Worm (Caenorhabditis elegans) whole organism, L4 larva: ENCODE results near the gene srsx-34.
A peak's percentile ranks its signal among the peaks of the same experiment; 100 is the strongest.
"Not testable (repeated sequence)": the region's sequence is repeated elsewhere in the genome, so short reads cannot be mapped to it uniquely, and the experiment has no call there.

ENCODE experiments used
- D1046.2 ChIP-seq: fragments of 200-800 bp; sonication (Bioruptor generic); IDR thresholded peaks from 2 replicates; pipeline ENCODE4 v1.3.6; 2022; ENCODE audit warnings: missing genetic modification characterization, missing compliant biosample characterization
- F10B5.3 ChIP-seq: sonication (generic microtip); optimal IDR thresholded peaks from 2 replicates; lab custom pipeline; 2016; ENCODE audit warnings: mild to moderate bottlenecking, missing genetic modification characterization, missing compliant biosample characterization
- F26F4.8 ChIP-seq: fragments of 200-800 bp; sonication (Bioruptor generic); conservative IDR thresholded peaks from 2 replicates; pipeline ENCODE4 v1.3.6; 2022; ENCODE audit warnings: missing genetic modification characterization, missing compliant biosample characterization
- F49E8.2 ChIP-seq: sonication (generic microtip); optimal IDR thresholded peaks from 2 replicates; lab custom pipeline; 2016; ENCODE audit warnings: missing compliant biosample characterization, mild to moderate bottlenecking, missing genetic modification characterization, borderline replicate concordance
- T26A8.4 ChIP-seq: fragments of 200-800 bp; sonication (Bioruptor generic); IDR thresholded peaks from 2 replicates; pipeline ENCODE4 v1.3.6; 2022; ENCODE audit warnings: missing genetic modification characterization, missing compliant biosample characterization
- ZK337.2 ChIP-seq: fragments of 200-800 bp; sonication (Bioruptor generic); IDR thresholded peaks from 2 replicates; pipeline ENCODE4 v1.3.6; 2022; ENCODE audit warnings: missing genetic modification reagents, missing genetic modification characterization, missing compliant biosample characterization
- aha-1 ChIP-seq: fragments of 150-350 bp; peaks from one replicate; lab custom pipeline; 2014; ENCODE audit warnings: missing biosample characterization, missing genetic modification characterization
- arid-1 ChIP-seq: fragments of 200-800 bp; sonication (Bioruptor generic); conservative IDR thresholded peaks from 2 replicates; pipeline ENCODE4 v1.3.6; 2022; ENCODE audit warnings: missing genetic modification reagents, missing genetic modification characterization, missing compliant biosample characterization
- ceh-20 ChIP-seq: fragments of 200-800 bp; sonication (Bioruptor generic); IDR thresholded peaks from 2 replicates; pipeline ENCODE4 v1.3.6; 2022; ENCODE audit warnings: missing genetic modification reagents, missing genetic modification characterization, missing compliant biosample characterization
- ceh-28 ChIP-seq: fragments of 150-350 bp; optimal IDR thresholded peaks from 2 replicates; lab custom pipeline; 2014; ENCODE audit warnings: missing biosample characterization, missing genetic modification reagents, missing genetic modification characterization
- ceh-44 ChIP-seq: fragments of 200-800 bp; sonication (Bioruptor generic); IDR thresholded peaks from 2 replicates; pipeline ENCODE4 v1.3.6; 2022; ENCODE audit warnings: missing genetic modification reagents, missing genetic modification characterization, missing compliant biosample characterization
- ceh-62 ChIP-seq: sonication (generic microtip); optimal IDR thresholded peaks from 2 replicates; lab custom pipeline; 2017; ENCODE audit warnings: missing biosample characterization, missing genetic modification characterization
- ctbp-1 ChIP-seq: fragments of 200-800 bp; sonication (Bioruptor generic); IDR thresholded peaks from 2 replicates; pipeline ENCODE4 v1.3.6; 2022; ENCODE audit warnings: missing genetic modification reagents, missing genetic modification characterization, missing compliant biosample characterization
- dmd-9 ChIP-seq: fragments of 200-800 bp; sonication (Bioruptor generic); IDR thresholded peaks from 2 replicates; pipeline ENCODE4 v1.3.6; 2022; ENCODE audit warnings: missing genetic modification reagents, missing genetic modification characterization, missing compliant biosample characterization
- dve-1 ChIP-seq: sonication (generic microtip); optimal IDR thresholded peaks from 2 replicates; lab custom pipeline; 2017; ENCODE audit warnings: antibody characterized with exemption, mild to moderate bottlenecking, missing genetic modification characterization, missing compliant biosample characterization; ENCODE audit not compliant: insufficient read depth
- egl-27 ChIP-seq: sonication (generic microtip); optimal IDR thresholded peaks from 3 replicates; lab custom pipeline; 2017; ENCODE audit warnings: missing biosample characterization, missing genetic modification reagents, missing genetic modification characterization
- egl-43 ChIP-seq: fragments of 200-800 bp; sonication (Bioruptor generic); IDR thresholded peaks from 2 replicates; pipeline ENCODE4 v1.3.6; 2022; ENCODE audit warnings: missing genetic modification reagents, missing genetic modification characterization, missing compliant biosample characterization
- gei-8 ChIP-seq: fragments of 200-800 bp; sonication (Bioruptor generic); optimal IDR thresholded peaks from 2 replicates; lab custom pipeline; 2018; ENCODE audit warnings: mild to moderate bottlenecking, missing genetic modification characterization, missing compliant biosample characterization
- hlh-11 ChIP-seq: fragments of 200-800 bp; sonication (Bioruptor generic); optimal IDR thresholded peaks from 2 replicates; lab custom pipeline; 2018; ENCODE audit warnings: mild to moderate bottlenecking, missing genetic modification characterization, missing compliant biosample characterization
- lim-7 ChIP-seq: fragments of 200-800 bp; sonication (Bioruptor generic); IDR thresholded peaks from 2 replicates; pipeline ENCODE4 v1.3.6; 2022; ENCODE audit warnings: missing genetic modification characterization, missing compliant biosample characterization
- lin-1 ChIP-seq: fragments of 200-800 bp; sonication (Bioruptor generic); IDR thresholded peaks from 2 replicates; pipeline ENCODE4 v1.3.6; 2022; ENCODE audit warnings: missing genetic modification reagents, missing genetic modification characterization, missing compliant biosample characterization
- lin-38 ChIP-seq: fragments of 200-800 bp; sonication (Bioruptor generic); IDR thresholded peaks from 2 replicates; pipeline ENCODE4 v1.3.6; 2022; ENCODE audit warnings: missing genetic modification reagents, missing genetic modification characterization, missing compliant biosample characterization
- lsy-2 ChIP-seq, 2 experiments: fragments of 150-350 bp in 1 of 2; sonication (generic microtip) in 1 of 2; optimal IDR thresholded peaks; 2 replicates each; lab custom pipeline; 2014 to 2017; ENCODE audit warnings: missing biosample characterization in 2 of 2, missing genetic modification characterization in 2 of 2
- madf-5 ChIP-seq, 2 experiments: fragments of 200-800 bp; sonication (Bioruptor generic); IDR thresholded peaks; 2 replicates each; pipeline ENCODE4 v1.3.6; 2022; ENCODE audit warnings: missing compliant biosample characterization in 2 of 2, missing genetic modification characterization in 2 of 2
- mdl-1 ChIP-seq, 2 experiments: fragments of 150-350 bp in 1 of 2; sonication (generic microtip) in 1 of 2; optimal IDR thresholded peaks; 2 replicates each; lab custom pipeline; 2014 to 2017; ENCODE audit warnings: missing biosample characterization in 2 of 2, missing genetic modification characterization in 2 of 2
- mdt-29 ChIP-seq: fragments of 200-800 bp; sonication (Bioruptor generic); IDR thresholded peaks from 2 replicates; pipeline ENCODE4 v1.3.6; 2022; ENCODE audit warnings: missing genetic modification reagents, missing genetic modification characterization, missing compliant biosample characterization
- mep-1 ChIP-seq: fragments of 150-350 bp; sonication (generic microtip); optimal IDR thresholded peaks from 3 replicates; lab custom pipeline; 2014; ENCODE audit warnings: missing biosample characterization, missing genetic modification characterization
- mxl-2 ChIP-seq: fragments of 200-800 bp; sonication (Bioruptor generic); conservative IDR thresholded peaks from 2 replicates; pipeline ENCODE4 v1.3.6; 2022; ENCODE audit warnings: missing genetic modification reagents, missing genetic modification characterization, missing compliant biosample characterization
- nhr-10 ChIP-seq: fragments of 150-350 bp; optimal IDR thresholded peaks from 2 replicates; lab custom pipeline; 2014; ENCODE audit warnings: missing biosample characterization, missing genetic modification characterization
- nhr-102 ChIP-seq: sonication (generic microtip); optimal IDR thresholded peaks from 2 replicates; lab custom pipeline; 2016; ENCODE audit warnings: mild to moderate bottlenecking, missing genetic modification characterization, moderate library complexity, missing compliant biosample characterization
- nhr-11 ChIP-seq: fragments of 150-350 bp; optimal IDR thresholded peaks from 2 replicates; lab custom pipeline; 2014; ENCODE audit warnings: missing biosample characterization, missing genetic modification characterization
- nhr-237 ChIP-seq: sonication (generic microtip); optimal IDR thresholded peaks from 2 replicates; lab custom pipeline; 2017; ENCODE audit warnings: missing biosample characterization, missing genetic modification characterization
- nhr-28 ChIP-seq: fragments of 150-350 bp; optimal IDR thresholded peaks from 2 replicates; lab custom pipeline; 2014; ENCODE audit warnings: missing biosample characterization, missing genetic modification characterization
- nhr-41 ChIP-seq: fragments of 200-800 bp; sonication (Bioruptor generic); IDR thresholded peaks from 2 replicates; pipeline ENCODE4 v1.3.6; 2022; ENCODE audit warnings: missing genetic modification reagents, missing genetic modification characterization, missing compliant biosample characterization
- nhr-77 ChIP-seq: fragments of 150-350 bp; optimal IDR thresholded peaks from 2 replicates; lab custom pipeline; 2014; ENCODE audit warnings: missing biosample characterization, missing genetic modification characterization
- pha-4 ChIP-seq, 2 experiments: fragments of 150-350 bp in 1 of 2; fragments of 200-800 bp in 1 of 2; sonication (Bioruptor generic) in 1 of 2; IDR thresholded peaks in 1 of 2; optimal IDR thresholded peaks in 1 of 2; 2 replicates each; pipeline versions ENCODE4 v1.3.6 to Lab custom; 2014 to 2022; ENCODE audit warnings: missing genetic modification characterization in 2 of 2, missing genetic modification reagents in 2 of 2, missing biosample characterization in 1 of 2, missing compliant biosample characterization in 1 of 2
- php-3 ChIP-seq: fragments of 200-800 bp; sonication (Bioruptor generic); IDR thresholded peaks from 2 replicates; pipeline ENCODE4 v1.3.6; 2022; ENCODE audit warnings: missing genetic modification reagents, missing genetic modification characterization, missing compliant biosample characterization
- pqm-1 ChIP-seq: sonication (generic microtip); optimal IDR thresholded peaks from 2 replicates; lab custom pipeline; 2017; ENCODE audit warnings: missing biosample characterization, missing genetic modification characterization
- rbr-2 ChIP-seq: sonication (generic microtip); optimal IDR thresholded peaks from 2 replicates; lab custom pipeline; 2016; ENCODE audit warnings: missing genotype, missing genetic modification characterization, missing compliant biosample characterization
- sdz-12 ChIP-seq: fragments of 200-800 bp; sonication (Bioruptor generic); optimal IDR thresholded peaks from 2 replicates; lab custom pipeline; 2018; ENCODE audit warnings: mild to moderate bottlenecking, missing genetic modification characterization, missing compliant biosample characterization
- set-16 ChIP-seq: fragments of 200-800 bp; sonication (Bioruptor generic); IDR thresholded peaks from 2 replicates; pipeline ENCODE4 v1.3.6; 2022; ENCODE audit warnings: missing genetic modification reagents, missing genetic modification characterization, missing compliant biosample characterization
- snpc-1.2 ChIP-seq: fragments of 200-800 bp; sonication (Bioruptor generic); IDR thresholded peaks from 2 replicates; pipeline ENCODE4 v1.3.6; 2022; ENCODE audit warnings: missing genetic modification reagents, missing genetic modification characterization, missing compliant biosample characterization
- snpc-4 ChIP-seq: fragments of 150-350 bp; optimal IDR thresholded peaks from 2 replicates; lab custom pipeline; 2014; ENCODE audit warnings: missing biosample characterization, missing genetic modification characterization
- spr-3 ChIP-seq: fragments of 200-800 bp; sonication (Bioruptor generic); optimal IDR thresholded peaks from 2 replicates; lab custom pipeline; 2018; ENCODE audit warnings: mild to moderate bottlenecking, missing genetic modification characterization, missing compliant biosample characterization
- unc-39 ChIP-seq: sonication (generic microtip); optimal IDR thresholded peaks from 2 replicates; lab custom pipeline; 2017; ENCODE audit warnings: missing biosample characterization, missing genetic modification characterization
- zfp-3 ChIP-seq: fragments of 200-800 bp; sonication (Bioruptor generic); conservative IDR thresholded peaks from 2 replicates; pipeline ENCODE4 v1.3.6; 2022; ENCODE audit warnings: missing genetic modification reagents, missing genetic modification characterization, missing compliant biosample characterization
- ztf-11 ChIP-seq: fragments of 150-350 bp; optimal IDR thresholded peaks from 2 replicates; lab custom pipeline; 2014; ENCODE audit warnings: missing biosample characterization, missing genetic modification characterization

The srsx-34 gene

DNA sequence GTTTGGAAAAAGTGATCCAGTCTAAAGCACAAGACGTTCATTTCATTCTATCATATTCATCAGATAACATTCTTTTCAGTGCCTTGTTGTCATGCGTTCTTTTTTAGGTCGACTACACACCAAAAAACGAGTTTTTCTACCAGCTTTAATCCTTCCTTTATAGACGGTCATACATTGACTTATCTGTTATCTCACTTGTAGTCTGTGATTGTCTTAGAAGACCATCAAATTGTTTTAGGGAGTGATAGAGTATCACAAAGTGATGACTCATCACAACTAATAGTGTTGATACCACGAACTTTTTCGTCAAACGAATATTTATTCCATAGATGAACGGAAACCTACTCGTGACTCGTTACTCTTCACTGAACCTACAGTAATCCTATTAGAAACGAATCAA is 50.1 kb downstream of the srsx-34 start (continued):
- TF ChIP-seq dve-1 (tag; lab: Kevin White, UChicago) (peak; percentile 31), ceh-44 (GFP tag; lab: Robert Waterston, UW) (no peak), mep-1 (tag; lab: Kevin White, UChicago) (no peak), F49E8.2 (no peak), gei-8 (no peak), nhr-102 (no peak), ceh-20 (GFP tag; lab: Robert Waterston, UW) (no peak), unc-39 (tag; lab: Kevin White, UChicago) (no peak), nhr-237 (tag; lab: Kevin White, UChicago) (no peak), mdl-1 (tag; optimal IDR thresholded peaks at IDR 0.05; lab: Kevin White, UChicago) (peak; percentile 66 to 71), D1046.2 (GFP tag; lab: Robert Waterston, UW) (no peak), aha-1 (tag; lab: Kevin White, UChicago) (peak; percentile 26), ztf-11 (tag; lab: Kevin White, UChicago) (no peak), nhr-28 (peak; percentile 90), madf-5 (GFP tag; IDR thresholded peaks at IDR 0.05; lab: Robert Waterston, UW) (no peak), hlh-11 (peak; percentile 67), nhr-11 (tag; lab: Kevin White, UChicago) (no peak), pqm-1 (tag; lab: Kevin White, UChicago) (no peak), arid-1 (GFP tag; lab: Robert Waterston, UW) (no peak), mxl-2 (GFP tag; lab: Robert Waterston, UW) (no peak), sdz-12 (GFP tag; lab: Kevin White, UChicago) (no peak), lin-1 (no peak), rbr-2 (tag; lab: Kevin White, UChicago) (no peak), nhr-77 (tag; lab: Kevin White, UChicago) (no peak), egl-27 (tag; lab: Kevin White, UChicago) (no peak), lsy-2 (tag; optimal IDR thresholded peaks at IDR 0.05; lab: Kevin White, UChicago) (peak in 1 of 2 experiments; percentile 10), F26F4.8 (no peak), php-3 (GFP tag; lab: Robert Waterston, UW) (no peak)

DNA sequence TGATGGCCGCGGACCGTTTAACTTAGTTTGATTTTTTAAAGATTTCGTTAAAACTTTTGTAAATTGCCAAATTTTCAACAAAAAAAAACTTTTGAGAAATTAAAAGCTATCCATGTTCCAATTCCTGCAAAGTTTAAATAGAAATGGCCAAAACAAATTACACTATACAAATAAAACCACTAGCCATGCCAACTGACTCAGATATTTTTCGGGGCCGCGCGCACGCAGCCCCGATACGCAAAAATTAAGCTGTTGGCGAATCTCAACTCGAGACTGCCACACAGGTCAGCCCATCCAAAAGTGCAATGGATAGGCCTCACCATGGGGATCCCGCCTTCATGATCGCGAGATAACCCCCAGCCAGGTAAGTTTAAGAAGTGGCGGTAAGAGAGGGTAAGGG is 50.9 kb downstream of the srsx-34 start:
- TF ChIP-seq php-3 (GFP tag; lab: Robert Waterston, UW) (peak; percentile 27; the same call in 1 of the 2 replicates), lin-38 (GFP tag; lab: Robert Waterston, UW) (peak; percentile 44; the same call in 1 of the 2 replicates), set-16 (GFP tag; lab: Robert Waterston, UW) (0 out of 2 replicates have a peak, but pooled peaks have one; percentile 15), mdt-29 (GFP tag; lab: Robert Waterston, UW) (peak; percentile 15; the same call in 1 of the 2 replicates), pha-4 (GFP tag; IDR thresholded peaks at IDR 0.05; lab: Robert Waterston, UW) (peak; percentile 68), ctbp-1 (GFP tag; lab: Robert Waterston, UW) (peak; percentile 64; the same call in 1 of the 2 replicates), zfp-3 (GFP tag; lab: Robert Waterston, UW) (peak; percentile 76; the same call in 1 of the 2 replicates), ceh-44 (GFP tag; lab: Robert Waterston, UW) (peak; percentile 41; the same call in 1 of the 2 replicates), madf-5 (GFP tag; IDR thresholded peaks at IDR 0.05; lab: Robert Waterston, UW) (0 out of 4 replicates have a peak, but pooled peaks of 1 of the 2 experiments have one; percentile 33), T26A8.4 (GFP tag; lab: Robert Waterston, UW) (0 out of 2 replicates have a peak, but pooled peaks have one; percentile 39), lim-7 (GFP tag; lab: Robert Waterston, UW) (0 out of 2 replicates have a peak, but pooled peaks have one; percentile 16), egl-43 (GFP tag; lab: Robert Waterston, UW) (peak; percentile 53; the same call in 1 of the 2 replicates)
- not testable (repeated sequence) for TF ChIP-seq pha-4 (tag; optimal IDR thresholded peaks at IDR 0.05; lab: Kevin White, UChicago)

- TF ChIP-seq lin-1 (peak; percentile 36; the same call in 1 of the 2 replicates), ztf-11 (tag; lab: Kevin White, UChicago) (no peak), spr-3 (GFP tag; lab: Kevin White, UChicago) (no peak), ZK337.2 (GFP tag; lab: Robert Waterston, UW) (no peak), F10B5.3 (no peak), T26A8.4 (GFP tag; lab: Robert Waterston, UW) (peak; percentile 76; the same call in 1 of the 2 replicates), nhr-10 (no peak), snpc-4 (tag; lab: Kevin White, UChicago) (no peak), F49E8.2 (no peak), lim-7 (GFP tag; lab: Robert Waterston, UW) (0 out of 2 replicates have a peak, but pooled peaks have one; percentile 6), lsy-2 (tag; optimal IDR thresholded peaks at IDR 0.05; lab: Kevin White, UChicago) (no peak), ceh-28 (tag; lab: Kevin White, UChicago) (no peak), dmd-9 (GFP tag; lab: Robert Waterston, UW) (0 out of 2 replicates have a peak, but pooled peaks have one; percentile 47), snpc-1.2 (peak; percentile 80), ceh-62 (tag; lab: Kevin White, UChicago) (no peak), nhr-41 (GFP tag; lab: Robert Waterston, UW) (peak; percentile 63)
Measured at ce11 chrV:9088758-9089157, 53.0 kb downstream of the srsx-34 start.
